Worm (Caenorhabditis elegans): ENCODE data around the gene srj-22.
A peak's percentile ranks its signal among the peaks of the same experiment; 100 is the strongest.

Gene srj-22

ce11 chrV:10715158-10716152 is 28.1 kb downstream of the srj-22 start (continued):
- TF ChIP-seq unc-30 (tag; optimal IDR thresholded peaks at IDR 0.05) (no peak), efl-3 (GFP tag; optimal IDR thresholded peaks at IDR 0.05) (peak; percentile 1), ztf-11 (tag; optimal IDR thresholded peaks at IDR 0.05) (peak in 1 of 2 experiments; percentile 83), dpl-1 (GFP tag; optimal IDR thresholded peaks at IDR 0.05) (peak; percentile 46 to 62 (median 60)), F16B12.6 (tag; optimal IDR thresholded peaks at IDR 0.05) (peak; percentile 21), nhr-76 (tag; optimal IDR thresholded peaks at IDR 0.05) (no peak), pqm-1 (tag; optimal IDR thresholded peaks at IDR 0.05) (no peak), skn-1 (tag; optimal IDR thresholded peaks at IDR 0.05) (peak; percentile 92), xbp-1 (tag; optimal IDR thresholded peaks at IDR 0.05) (peak; percentile 97), tlp-1 (tag; optimal IDR thresholded peaks at IDR 0.05) (no peak)

DNA sequence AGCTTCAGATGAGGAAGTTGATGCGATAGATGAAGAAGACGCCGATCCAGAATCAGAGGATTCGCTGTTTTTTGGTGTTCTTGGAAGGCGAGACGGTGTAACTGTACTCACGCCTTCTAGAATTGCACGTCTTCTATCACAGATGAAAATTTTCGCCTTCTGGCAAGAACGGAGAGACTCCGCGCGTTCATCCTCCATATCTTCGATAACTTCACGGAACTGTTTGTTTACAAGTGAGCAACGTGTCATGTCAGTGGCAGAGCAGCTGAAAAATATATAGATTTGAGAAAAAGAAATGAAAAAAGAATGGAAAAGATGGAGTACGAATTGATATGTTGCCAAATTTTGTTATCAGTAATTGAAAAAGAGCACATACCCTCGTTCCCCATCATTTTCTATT is 28.9 kb downstream of the srj-22 start:
- TF ChIP-seq ceh-90 (tag; optimal IDR thresholded peaks at IDR 0.05) (no peak), efl-1 (optimal IDR thresholded peaks at IDR 0.05) (no peak), efl-1 (GFP tag; optimal IDR thresholded peaks at IDR 0.05 in 1 of 2) (peak in 1 of 2 experiments; percentile 87), lin-35 (GFP tag; optimal IDR thresholded peaks at IDR 0.05) (peak in 1 of 2 experiments; percentile 2)

DNA sequence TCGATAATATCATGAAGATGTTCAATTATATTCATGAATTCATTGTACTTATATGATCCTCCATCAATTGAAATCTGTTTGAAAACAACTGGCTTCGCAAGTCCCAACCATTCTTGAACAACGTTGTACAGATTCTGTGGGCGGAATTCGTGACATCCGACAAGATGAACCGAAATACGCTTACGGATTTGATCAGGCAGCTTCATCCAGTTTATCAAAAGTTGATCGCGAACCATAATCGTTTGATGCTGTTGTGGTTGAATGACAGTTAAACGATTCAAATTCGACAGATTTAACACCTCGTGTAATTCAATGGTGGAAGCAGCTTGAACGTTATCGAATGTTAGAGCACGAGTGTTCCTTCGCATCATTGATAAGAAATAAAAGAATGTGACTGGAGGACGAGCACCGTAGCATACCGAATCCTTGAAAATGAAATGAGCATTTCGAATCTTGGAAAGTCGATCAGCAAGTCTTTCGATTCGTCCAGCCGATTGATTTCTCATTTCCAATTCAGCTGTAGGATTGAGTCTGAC is 29.8 kb downstream of the srj-22 start:
- TF ChIP-seq efl-1 (optimal IDR thresholded peaks at IDR 0.05) = no peak
- peak in 1 of 2 experiments; percentile 90 for TF ChIP-seq efl-1 (GFP tag; optimal IDR thresholded peaks at IDR 0.05 in 1 of 2)
- peak; percentile 80 for TF ChIP-seq aly-2 (tag; optimal IDR thresholded peaks at IDR 0.05)
- no peak for TF ChIP-seq ceh-88 (GFP tag; IDR thresholded peaks at IDR 0.05)

- TF ChIP-seq aly-2 (tag; optimal IDR thresholded peaks at IDR 0.05) (no peak), hpl-2 (GFP tag; optimal IDR thresholded peaks at IDR 0.05) (no peak), nhr-11 (tag; optimal IDR thresholded peaks at IDR 0.05) (no peak), unc-130 (tag; optimal IDR thresholded peaks at IDR 0.05) (no peak), Y116A8C.19 (tag; optimal IDR thresholded peaks at IDR 0.05; ENCODE audit: borderline replicate concordance) (no peak), efl-1 (optimal IDR thresholded peaks at IDR 0.05) (no peak), efl-1 (GFP tag; optimal IDR thresholded peaks at IDR 0.05 in 1 of 2) (peak in 1 of 2 experiments; percentile 84), ztf-4 (tag; optimal IDR thresholded peaks at IDR 0.05) (no peak), elt-2 (tag; optimal IDR thresholded peaks at IDR 0.05) (no peak)
Observed at ce11 chrV:10712608-10712900, 31.0 kb downstream of the srj-22 start.

DNA sequence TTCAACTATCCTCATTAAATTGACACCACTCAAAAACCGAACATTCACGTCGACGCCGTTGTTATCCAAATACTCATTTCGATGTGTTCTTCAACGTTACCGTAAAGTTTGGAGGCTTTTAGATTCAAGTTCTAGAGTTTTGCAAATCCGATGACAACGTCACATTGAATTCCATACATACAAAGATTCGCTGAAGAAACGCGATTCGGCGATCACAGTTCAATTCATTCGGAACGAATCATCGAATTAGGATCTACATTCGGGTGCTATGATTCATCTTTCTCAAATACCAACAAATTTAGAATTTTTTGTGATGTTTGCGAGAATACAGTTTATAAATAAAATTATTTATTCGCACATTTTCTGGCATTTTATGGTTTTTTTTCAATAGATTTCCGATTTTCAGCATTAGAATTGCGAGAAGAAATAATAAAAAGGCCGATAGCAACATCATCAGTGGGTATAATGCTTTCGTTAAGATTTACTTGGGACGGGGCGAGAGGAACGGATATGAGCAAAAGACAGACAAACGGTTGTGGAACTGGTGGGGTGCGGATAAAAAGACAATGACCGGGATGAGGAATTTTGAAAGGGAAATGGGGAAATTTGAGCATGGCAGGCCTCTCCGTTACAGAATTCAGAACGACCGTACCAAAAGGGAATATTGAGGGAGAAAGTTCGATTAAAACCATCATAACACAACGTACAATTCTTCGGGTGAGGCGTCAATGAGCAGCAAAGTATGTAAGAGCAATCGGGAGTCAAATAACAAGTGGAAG is 31.5 kb downstream of the srj-22 start:
- TF ChIP-seq jun-1 (tag; optimal IDR thresholded peaks at IDR 0.05) (peak; percentile 4), xbp-1 (tag; optimal IDR thresholded peaks at IDR 0.05) (no peak), hlh-4 (tag; optimal IDR thresholded peaks at IDR 0.05) (no peak), vab-15 (tag; optimal IDR thresholded peaks at IDR 0.05) (no peak), sup-37 (GFP tag; optimal IDR thresholded peaks at IDR 0.05) (no peak), sptf-1 (tag; optimal IDR thresholded peaks at IDR 0.05) (no peak), unc-86 (tag; optimal IDR thresholded peaks at IDR 0.05) (no peak), fkh-10 (GFP tag; optimal IDR thresholded peaks at IDR 0.05) (no peak), nhr-76 (tag; optimal IDR thresholded peaks at IDR 0.05) (no peak), nhr-85 (tag) (peak; percentile 64), nhr-12 (tag; optimal IDR thresholded peaks at IDR 0.05) (no peak), rnt-1 (tag; optimal IDR thresholded peaks at IDR 0.05) (no peak), nhr-90 (tag; optimal IDR thresholded peaks at IDR 0.05; ENCODE audit: poor library complexity) (no peak), ceh-88 (GFP tag; IDR thresholded peaks at IDR 0.05) (no peak), elt-2 (tag; optimal IDR thresholded peaks at IDR 0.05) (no peak), ama-1 (optimal IDR thresholded peaks at IDR 0.05) (peak; percentile 52), nhr-28 (tag; optimal IDR thresholded peaks at IDR 0.05) (no peak), blmp-1 (tag; optimal IDR thresholded peaks at IDR 0.05) (peak; percentile 56), mep-1 (tag; optimal IDR thresholded peaks at IDR 0.05) (peak; percentile 0), efl-1 (optimal IDR thresholded peaks at IDR 0.05) (peak; percentile 3 to 6), efl-1 (GFP tag; optimal IDR thresholded peaks at IDR 0.05 in 1 of 2) (peak in 1 of 2 experiments; percentile 73), lsy-2 (tag; optimal IDR thresholded peaks at IDR 0.05) (peak in 1 of 2 experiments; percentile 40), ces-1 (GFP tag; optimal IDR thresholded peaks at IDR 0.05) (no peak), swsn-7 (tag; optimal IDR thresholded peaks at IDR 0.05) (no peak), aha-1 (tag; optimal IDR thresholded peaks at IDR 0.05) (no peak), unc-98 (GFP tag; IDR thresholded peaks at IDR 0.05) (no peak)

Measured in whole organism, L1 larva.